Worm (Caenorhabditis elegans) whole organism, young adult: Measurements from ENCODE around the gene fbxb-107.

ENCODE experiments used
- C06A6.2 ChIP-seq: fragments of 200-800 bp; sonication (Bioruptor generic); conservative IDR thresholded peaks from 2 replicates; pipeline ENCODE4 v1.3.6; 2022; ENCODE audit warnings: missing genetic modification characterization, missing compliant biosample characterization
- F33H1.4 ChIP-seq: fragments of 200-800 bp; sonication (Bioruptor generic); IDR thresholded peaks from 2 replicates; pipeline ENCODE4 v1.3.6; 2022; ENCODE audit warnings: missing genetic modification reagents, missing genetic modification characterization, missing compliant biosample characterization
- F37B4.10 ChIP-seq: fragments of 200-800 bp; sonication (Bioruptor generic); IDR thresholded peaks from 2 replicates; pipeline ENCODE4 v1.3.6; 2022; ENCODE audit warnings: missing genetic modification characterization, missing compliant biosample characterization
- K12H6.12 ChIP-seq: fragments of 200-800 bp; sonication (Bioruptor generic); optimal IDR thresholded peaks from 2 replicates; lab custom pipeline; 2018; ENCODE audit warnings: mild to moderate bottlenecking, missing genetic modification characterization, missing compliant biosample characterization
- Y67H2A.10 ChIP-seq: fragments of 200-800 bp; sonication (Bioruptor generic); conservative IDR thresholded peaks from 2 replicates; pipeline ENCODE4 v1.3.6; 2022; ENCODE audit warnings: missing genetic modification reagents, missing genetic modification characterization, missing compliant biosample characterization
- Y95B8A.8 ChIP-seq: fragments of 200-800 bp; sonication (Bioruptor generic); IDR thresholded peaks from 2 replicates; pipeline ENCODE4 v1.3.6; 2022; ENCODE audit warnings: missing genetic modification reagents, missing genetic modification characterization, missing compliant biosample characterization
- akir-1 ChIP-seq: fragments of 200-800 bp; sonication (Bioruptor generic); optimal IDR thresholded peaks from 2 replicates; lab custom pipeline; 2018; ENCODE audit warnings: mild to moderate bottlenecking, missing genetic modification characterization, moderate library complexity, missing compliant biosample characterization
- atf-7 ChIP-seq: sonication (generic microtip); optimal IDR thresholded peaks from 2 replicates; lab custom pipeline; 2017; ENCODE audit warnings: mild to moderate bottlenecking, missing genetic modification characterization, missing compliant biosample characterization
- cebp-1 ChIP-seq, 2 experiments: fragments of 200-800 bp in 1 of 2; sonication (Bioruptor generic) in 1 of 2; sonication (generic microtip) in 1 of 2; IDR thresholded peaks in 1 of 2; optimal IDR thresholded peaks in 1 of 2; 2 replicates each; pipeline versions ENCODE4 v1.3.6 to Lab custom; 2017 to 2022; ENCODE audit warnings: missing compliant biosample characterization in 2 of 2, missing genetic modification characterization in 2 of 2, mild to moderate bottlenecking in 1 of 2, missing genetic modification reagents in 1 of 2, moderate library complexity in 1 of 2
- ceh-27 ChIP-seq: fragments of 200-800 bp; sonication (Bioruptor generic); optimal IDR thresholded peaks from 2 replicates; lab custom pipeline; 2018; ENCODE audit warnings: mild to moderate bottlenecking, missing genetic modification characterization, moderate library complexity, missing compliant biosample characterization
- ceh-58 ChIP-seq: fragments of 200-800 bp; sonication (Bioruptor generic); IDR thresholded peaks from 2 replicates; pipeline ENCODE4 v1.3.6; 2022; ENCODE audit warnings: missing genetic modification characterization, missing compliant biosample characterization
- chd-7 ChIP-seq: sonication (generic microtip); optimal IDR thresholded peaks from 2 replicates; lab custom pipeline; 2016; ENCODE audit warnings: mild to moderate bottlenecking, missing genetic modification characterization, moderate library complexity, missing compliant biosample characterization
- dpff-1 ChIP-seq: sonication (generic microtip); optimal IDR thresholded peaks from 2 replicates; lab custom pipeline; 2017; ENCODE audit warnings: mild to moderate bottlenecking, missing genetic modification characterization, missing compliant biosample characterization
- egl-18 ChIP-seq: fragments of 200-800 bp; sonication (Bioruptor generic); IDR thresholded peaks from 2 replicates; pipeline ENCODE4 v1.3.6; 2022; ENCODE audit warnings: missing genetic modification reagents, missing genetic modification characterization, missing compliant biosample characterization
- ets-4 ChIP-seq: fragments of 200-800 bp; sonication (Bioruptor generic); optimal IDR thresholded peaks from 2 replicates; lab custom pipeline; 2018; ENCODE audit warnings: mild to moderate bottlenecking, missing genetic modification characterization, missing compliant biosample characterization
- fkh-3 ChIP-seq: sonication (generic microtip); optimal IDR thresholded peaks from 2 replicates; lab custom pipeline; 2016; ENCODE audit warnings: mild to moderate bottlenecking, missing genetic modification characterization, missing compliant biosample characterization
- him-1 ChIP-seq: sonication (generic microtip); optimal IDR thresholded peaks from 2 replicates; lab custom pipeline; 2016; ENCODE audit warnings: missing genotype, missing genetic modification reagents, missing genetic modification characterization, missing compliant biosample characterization
- hlh-26 ChIP-seq: fragments of 200-800 bp; sonication (Bioruptor generic); conservative IDR thresholded peaks from 2 replicates; pipeline ENCODE4 v1.3.6; 2022; ENCODE audit warnings: missing genetic modification reagents, missing genetic modification characterization, missing compliant biosample characterization
- hmg-1.2 ChIP-seq: fragments of 200-800 bp; sonication (Bioruptor generic); IDR thresholded peaks from 2 replicates; pipeline ENCODE4 v1.3.6; 2022; ENCODE audit warnings: missing genetic modification reagents, missing genetic modification characterization, missing compliant biosample characterization
- lin-40 ChIP-seq: sonication (generic microtip); optimal IDR thresholded peaks from 2 replicates; lab custom pipeline; 2016; ENCODE audit warnings: missing genetic modification characterization, mild to moderate bottlenecking, missing compliant biosample characterization, missing genotype, missing genetic modification reagents
- madf-10 ChIP-seq: sonication (generic microtip); optimal IDR thresholded peaks from 2 replicates; lab custom pipeline; 2016; ENCODE audit warnings: mild to moderate bottlenecking, missing genetic modification characterization, missing compliant biosample characterization
- madf-3 ChIP-seq: fragments of 200-800 bp; sonication (Bioruptor generic); IDR thresholded peaks from 2 replicates; pipeline ENCODE4 v1.3.6; 2022; ENCODE audit warnings: missing genetic modification reagents, missing genetic modification characterization, missing compliant biosample characterization
- mel-28 ChIP-seq: sonication (generic microtip); optimal IDR thresholded peaks from 2 replicates; lab custom pipeline; 2016; ENCODE audit warnings: borderline replicate concordance, mild to moderate bottlenecking, missing genetic modification characterization, missing compliant biosample characterization
- nhr-90 ChIP-seq: sonication (generic microtip); optimal IDR thresholded peaks from 2 replicates; lab custom pipeline; 2016; ENCODE audit warnings: missing genotype, mild to moderate bottlenecking, missing genetic modification characterization, missing compliant biosample characterization
- pha-4 ChIP-seq: fragments of 150-350 bp; sonication (generic microtip); optimal IDR thresholded peaks from 2 replicates; lab custom pipeline; 2014; ENCODE audit warnings: missing biosample characterization, missing genetic modification reagents, missing genetic modification characterization
- repo-1 ChIP-seq: sonication (generic microtip); optimal IDR thresholded peaks from 2 replicates; lab custom pipeline; 2017; ENCODE audit warnings: mild to moderate bottlenecking, missing genetic modification characterization, missing compliant biosample characterization
- sdz-38 ChIP-seq: sonication (generic microtip); optimal IDR thresholded peaks from 2 replicates; lab custom pipeline; 2016; ENCODE audit warnings: missing genotype, missing genetic modification characterization, missing compliant biosample characterization
- sea-2 ChIP-seq: fragments of 200-800 bp; sonication (Bioruptor generic); IDR thresholded peaks from 2 replicates; pipeline ENCODE4 v1.3.6; 2022; ENCODE audit warnings: missing genetic modification characterization, missing compliant biosample characterization
- sptf-2 ChIP-seq: fragments of 200-800 bp; sonication (Bioruptor generic); optimal IDR thresholded peaks from 2 replicates; lab custom pipeline; 2018; ENCODE audit warnings: mild to moderate bottlenecking, missing genetic modification characterization, missing compliant biosample characterization
- tbx-9 ChIP-seq: sonication (generic microtip); optimal IDR thresholded peaks from 2 replicates; lab custom pipeline; 2016; ENCODE audit warnings: borderline replicate concordance, missing genetic modification characterization, inconsistent platforms, missing compliant biosample characterization
- unc-130 ChIP-seq: sonication (generic microtip); optimal IDR thresholded peaks from 2 replicates; lab custom pipeline; 2016; ENCODE audit warnings: missing genetic modification reagents, missing genetic modification characterization, missing compliant biosample characterization
- ztf-18 ChIP-seq: sonication (generic microtip); optimal IDR thresholded peaks from 2 replicates; lab custom pipeline; 2016; ENCODE audit warnings: missing genotype, mild to moderate bottlenecking, missing genetic modification characterization, missing compliant biosample characterization

Gene fbxb-107

DNA sequence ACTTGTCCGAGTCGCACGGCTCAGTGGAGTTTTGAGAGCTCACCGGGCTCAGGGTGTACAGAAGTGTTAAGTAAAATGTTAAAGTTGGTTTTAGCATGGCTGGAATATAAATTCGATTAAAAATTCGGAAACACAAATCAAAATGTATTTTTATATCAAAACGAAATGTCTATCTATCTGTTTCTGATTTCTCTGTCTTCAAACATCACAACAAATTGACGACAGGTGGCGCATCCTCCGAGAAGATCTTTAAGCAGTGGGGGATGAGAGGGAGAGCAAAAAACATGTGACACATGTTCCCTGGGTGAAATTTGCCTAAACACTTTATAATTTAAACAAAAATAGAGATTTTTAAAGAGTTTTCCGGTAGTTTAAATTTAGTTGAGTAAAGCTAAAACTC is 10.4 kb downstream of the fbxb-107 start, which contains the start of gene F08D12.7:
Gene F08D12.7 (minus strand): TSS at position 101 of the 400 bp plus-strand sequence.
- TF ChIP-seq ceh-58 (GFP tag; lab: Robert Waterston, UW) (no peak), sdz-38 (tag; lab: Kevin White, UChicago) (no peak), unc-130 (GFP tag; lab: Kevin White, UChicago) (no peak), hlh-26 (GFP tag; lab: Robert Waterston, UW) (no peak), cebp-1 (GFP tag; IDR thresholded peaks at IDR 0.05; lab: Robert Waterston, UW) (no peak), cebp-1 (tag; optimal IDR thresholded peaks at IDR 0.05; lab: Kevin White, UChicago) (no peak), K12H6.12 (tag; lab: Kevin White, UChicago) (no peak), Y67H2A.10 (GFP tag; lab: Robert Waterston, UW) (no peak), egl-18 (GFP tag; lab: Robert Waterston, UW) (no peak)

DNA sequence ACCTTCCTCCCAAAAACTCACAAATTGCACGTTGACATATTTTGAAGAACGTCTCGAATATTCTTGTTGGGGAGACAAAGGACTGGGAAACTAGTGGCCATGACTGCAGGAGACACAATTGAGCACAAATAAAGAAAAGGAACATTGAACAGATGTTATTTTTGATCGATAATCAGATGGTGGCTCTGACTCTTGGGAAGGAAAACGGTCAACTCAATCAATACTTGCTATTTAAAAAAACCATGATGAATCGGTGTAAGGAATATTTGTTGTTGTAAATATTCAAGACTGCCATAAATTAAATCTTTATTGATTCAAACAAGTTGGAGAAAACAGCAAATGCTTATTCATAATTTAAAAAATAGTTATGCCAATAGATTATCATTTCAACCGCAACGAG is 12.2 kb downstream of the fbxb-107 start, which contains the start of gene fbxb-105:
Gene fbxb-105 (minus strand): TSS at position 101 of the 400 bp plus-strand sequence.
- TF ChIP-seq atf-7 (tag; lab: Kevin White, UChicago) (no peak), repo-1 (tag; lab: Kevin White, UChicago) (no peak), sdz-38 (tag; lab: Kevin White, UChicago) (no peak), ztf-18 (no peak), sptf-2 (no peak), dpff-1 (tag; lab: Kevin White, UChicago) (no peak), pha-4 (tag; lab: Kevin White, UChicago) (no peak), F33H1.4 (GFP tag; lab: Robert Waterston, UW) (no peak), chd-7 (tag; lab: Kevin White, UChicago) (no peak), nhr-90 (tag; lab: Kevin White, UChicago) (no peak), unc-130 (GFP tag; lab: Kevin White, UChicago) (no peak), ets-4 (no peak), tbx-9 (tag; lab: Kevin White, UChicago) (no peak), K12H6.12 (tag; lab: Kevin White, UChicago) (no peak), mel-28 (no peak), madf-10 (no peak)
- TF ChIP-seq, all 124 proteins: peak for 0

DNA sequence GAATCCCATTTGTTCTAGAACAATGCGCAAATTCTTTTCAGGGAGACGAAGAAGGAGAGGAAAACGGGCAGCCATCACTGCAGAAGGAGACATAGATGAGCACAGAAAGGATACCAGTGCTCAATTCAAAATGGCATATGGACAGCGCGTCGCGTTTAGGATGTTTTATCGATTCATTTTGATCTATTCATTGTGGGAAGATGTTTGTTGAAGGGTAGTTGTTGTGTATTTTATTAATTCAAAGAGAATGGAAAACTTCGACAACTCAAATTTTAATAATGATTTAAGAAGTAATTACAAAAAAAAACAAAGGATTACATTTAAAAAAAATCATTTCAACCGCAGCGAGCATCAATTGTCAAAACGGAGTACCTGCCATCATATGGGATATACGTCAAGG is 13.6 kb downstream of the fbxb-107 start, which contains the start of gene sdz-10:
Gene sdz-10 (minus strand): TSS at position 101 of the 400 bp plus-strand sequence.
- TF ChIP-seq sea-2 (GFP tag; lab: Robert Waterston, UW): no peak
- no peak for TF ChIP-seq lin-40 (tag; lab: Kevin White, UChicago)
- TF ChIP-seq C06A6.2 (GFP tag; lab: Robert Waterston, UW): no peak
- TF ChIP-seq him-1 (tag; lab: Kevin White, UChicago): no peak
- no peak for TF ChIP-seq akir-1 (GFP tag; lab: Kevin White, UChicago)
- no peak for TF ChIP-seq madf-3 (GFP tag; lab: Robert Waterston, UW)
- TF ChIP-seq ceh-27: no peak
- TF ChIP-seq F37B4.10 (GFP tag; lab: Robert Waterston, UW): no peak
- TF ChIP-seq fkh-3 (tag; lab: Kevin White, UChicago): no peak
- no peak for TF ChIP-seq Y95B8A.8 (GFP tag; lab: Robert Waterston, UW)

DNA sequence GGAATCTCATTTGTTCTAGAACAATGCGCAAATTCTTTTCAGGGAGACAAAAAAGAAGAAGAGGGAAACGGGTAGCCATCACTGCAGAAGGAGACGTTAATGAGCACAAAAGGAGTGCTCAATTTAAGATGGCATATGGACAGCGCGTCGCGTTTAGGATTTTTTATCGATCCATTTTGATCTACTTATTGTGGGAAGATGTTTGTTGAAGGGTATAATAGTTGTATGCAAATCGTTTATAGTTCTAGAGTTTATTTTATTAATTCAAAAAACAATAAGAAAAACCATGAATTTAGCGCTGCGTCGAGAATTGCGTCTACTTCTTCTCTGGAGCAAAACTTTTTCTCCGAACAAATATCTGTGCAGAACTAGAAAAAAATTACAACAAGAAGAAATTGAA is 15.0 kb downstream of the fbxb-107 start, which contains the start of gene sdz-9:
Gene sdz-9 (minus strand): TSS at position 101 of the 400 bp plus-strand sequence.
- no peak for TF ChIP-seq hmg-1.2 (GFP tag; lab: Robert Waterston, UW)
- TF ChIP-seq madf-3 (GFP tag; lab: Robert Waterston, UW): no peak
- TF ChIP-seq, all 124 proteins: peak for 0
